Fruit fly (Drosophila melanogaster) whole organism, prepupa: ENCODE data around the gene Patsas.

Experiments used
- CG10631 ChIP-seq: fragments of 200-800 bp; sonication (Bioruptor generic); optimal IDR thresholded peaks from 2 replicates; lab custom pipeline; 2016; ENCODE audit warnings: missing biosample characterization, missing genetic modification characterization
- CG11762 ChIP-seq: fragments of 200-800 bp; sonication (Bioruptor generic); optimal IDR thresholded peaks from 3 replicates; lab custom pipeline; 2016; ENCODE audit warnings: missing biosample characterization, missing genetic modification characterization; ENCODE audit not compliant: insufficient read depth
- CG11902 ChIP-seq: fragments of 200-800 bp; sonication (Bioruptor generic); optimal IDR thresholded peaks from 3 replicates; lab custom pipeline; 2016; ENCODE audit warnings: missing biosample characterization, missing genetic modification characterization
- CG1621 ChIP-seq: fragments of 200-800 bp; sonication (Bioruptor generic); optimal IDR thresholded peaks from 3 replicates; lab custom pipeline; 2018; ENCODE audit warnings: missing biosample characterization, mild to moderate bottlenecking, missing genetic modification characterization
- CG16779 ChIP-seq: fragments of 200-800 bp; sonication (Bioruptor generic); optimal IDR thresholded peaks from 3 replicates; lab custom pipeline; 2017; ENCODE audit warnings: missing biosample characterization, mild to moderate bottlenecking, missing genetic modification characterization
- CG3032 ChIP-seq: fragments of 200-800 bp; optimal IDR thresholded peaks from 2 replicates; lab custom pipeline; 2019; ENCODE audit warnings: missing biosample characterization, mild to moderate bottlenecking, missing genetic modification characterization, moderate library complexity
- CG32006 ChIP-seq: fragments of 200-800 bp; sonication (Bioruptor generic); optimal IDR thresholded peaks from 3 replicates; lab custom pipeline; 2017; ENCODE audit warnings: missing biosample characterization, mild to moderate bottlenecking, missing genetic modification characterization
- CG34406 ChIP-seq: fragments of 200-800 bp; sonication (Bioruptor generic); optimal IDR thresholded peaks from 3 replicates; lab custom pipeline; 2016; ENCODE audit warnings: missing biosample characterization, missing genetic modification characterization
- CG4318 ChIP-seq: fragments of 200-800 bp; sonication (Bioruptor generic); optimal IDR thresholded peaks from 3 replicates; lab custom pipeline; 2017; ENCODE audit warnings: missing biosample characterization, mild to moderate bottlenecking, missing genetic modification characterization
- CG6163 ChIP-seq: fragments of 200-800 bp; sonication (Bioruptor generic); IDR thresholded peaks from 3 replicates; pipeline ENCODE4 v1.3.6; 2022; ENCODE audit warnings: missing biosample characterization, missing genetic modification characterization
- CG6276 ChIP-seq: fragments of 200-800 bp; sonication (Bioruptor generic); optimal IDR thresholded peaks from 2 replicates; lab custom pipeline; 2017; ENCODE audit warnings: missing biosample characterization, mild to moderate bottlenecking, missing genetic modification characterization
- CG6792 ChIP-seq: fragments of 200-800 bp; sonication (Bioruptor generic); optimal IDR thresholded peaks from 3 replicates; lab custom pipeline; 2016; ENCODE audit warnings: missing biosample characterization, missing genetic modification characterization
- CG6808 ChIP-seq: fragments of 200-800 bp; sonication (Bioruptor generic); optimal IDR thresholded peaks from 3 replicates; lab custom pipeline; 2017; ENCODE audit warnings: missing biosample characterization, missing genetic modification characterization, mild to moderate bottlenecking, moderate library complexity, missing genetic modification reagents
- CG6854 ChIP-seq: fragments of 200-800 bp; sonication (Bioruptor generic); optimal IDR thresholded peaks from 2 replicates; lab custom pipeline; 2017; ENCODE audit warnings: missing biosample characterization, mild to moderate bottlenecking, missing genetic modification characterization
- CG8319 ChIP-seq: fragments of 200-800 bp; sonication (Bioruptor generic); optimal IDR thresholded peaks from 3 replicates; lab custom pipeline; 2016; ENCODE audit warnings: missing biosample characterization, missing genetic modification characterization
- CG8632 ChIP-seq: fragments of 200-800 bp; sonication (Bioruptor generic); optimal IDR thresholded peaks from 3 replicates; lab custom pipeline; 2016; ENCODE audit warnings: missing biosample characterization, missing genetic modification characterization
- Eip75B ChIP-seq: fragments of 200-800 bp; sonication (Bioruptor generic); optimal IDR thresholded peaks from 3 replicates; lab custom pipeline; 2016; ENCODE audit warnings: missing biosample characterization, missing genetic modification characterization
- Eip78C ChIP-seq: fragments of 200-800 bp; sonication (Bioruptor generic); peaks from one replicate; lab custom pipeline; 2016; ENCODE audit warnings: missing biosample characterization, missing genetic modification characterization
- Eip93F ChIP-seq: fragments of 200-800 bp; sonication (Bioruptor generic); optimal IDR thresholded peaks from 2 replicates; lab custom pipeline; 2016; ENCODE audit warnings: missing biosample characterization, mild to moderate bottlenecking, missing genetic modification characterization
- Ets96B ChIP-seq: fragments of 200-800 bp; optimal IDR thresholded peaks from 2 replicates; lab custom pipeline; 2019; ENCODE audit warnings: missing biosample characterization, mild to moderate bottlenecking, missing genetic modification characterization, moderate library complexity
- Hr38 ChIP-seq: sonication (Bioruptor generic); optimal IDR thresholded peaks from 2 replicates; lab custom pipeline; 2016; ENCODE audit warnings: missing biosample characterization, missing genetic modification characterization
- Lpt ChIP-seq: fragments of 200-800 bp; sonication (Bioruptor generic); optimal IDR thresholded peaks from 3 replicates; lab custom pipeline; 2016; ENCODE audit warnings: missing biosample characterization, missing genetic modification characterization
- Met ChIP-seq: fragments of 200-800 bp; sonication (Bioruptor generic); optimal IDR thresholded peaks from 3 replicates; lab custom pipeline; 2016; ENCODE audit warnings: missing biosample characterization, missing genetic modification characterization
- OdsH ChIP-seq: fragments of 200-800 bp; sonication (Bioruptor generic); optimal IDR thresholded peaks from 3 replicates; lab custom pipeline; 2016; ENCODE audit warnings: missing biosample characterization, missing genetic modification characterization
- Smox ChIP-seq: fragments of 200-800 bp; sonication (Bioruptor generic); optimal IDR thresholded peaks from 3 replicates; lab custom pipeline; 2016; ENCODE audit warnings: missing biosample characterization, missing genetic modification characterization
- Sox102F ChIP-seq: fragments of 200-800 bp; sonication (Bioruptor generic); optimal IDR thresholded peaks from 2 replicates; lab custom pipeline; 2016; ENCODE audit warnings: missing biosample characterization, mild to moderate bottlenecking, missing genetic modification characterization
- Sox14 ChIP-seq: fragments of 200-800 bp; sonication (Bioruptor generic); optimal IDR thresholded peaks from 3 replicates; lab custom pipeline; 2016; ENCODE audit warnings: missing biosample characterization, missing genetic modification characterization
- achi ChIP-seq: fragments of 200-800 bp; sonication (Bioruptor generic); optimal IDR thresholded peaks from 3 replicates; lab custom pipeline; 2016; ENCODE audit warnings: missing biosample characterization, missing genetic modification characterization
- acj6 ChIP-seq: fragments of 200-800 bp; sonication (Bioruptor generic); optimal IDR thresholded peaks from 3 replicates; lab custom pipeline; 2016; ENCODE audit warnings: missing biosample characterization, missing genetic modification characterization
- cyc ChIP-seq: fragments of 200-800 bp; sonication (Bioruptor generic); optimal IDR thresholded peaks from 3 replicates; lab custom pipeline; 2016; ENCODE audit warnings: missing biosample characterization, missing genetic modification characterization
- dsx ChIP-seq: fragments of 200-800 bp; optimal IDR thresholded peaks from 3 replicates; lab custom pipeline; 2019; ENCODE audit warnings: missing biosample characterization, mild to moderate bottlenecking, missing genetic modification characterization, moderate library complexity; ENCODE audit not compliant: poor library complexity, severe bottlenecking
- eg ChIP-seq: fragments of 200-800 bp; sonication (Bioruptor generic); IDR thresholded peaks from 3 replicates; pipeline ENCODE4 v1.3.6; 2022; ENCODE audit warnings: missing biosample characterization, missing genetic modification characterization
- esn ChIP-seq: fragments of 200-800 bp; sonication (Bioruptor generic); optimal IDR thresholded peaks from 2 replicates; lab custom pipeline; 2016; ENCODE audit warnings: missing biosample characterization, mild to moderate bottlenecking, missing genetic modification characterization, moderate library complexity
- fd59A ChIP-seq: fragments of 200-800 bp; sonication (Bioruptor generic); optimal IDR thresholded peaks from 2 replicates; lab custom pipeline; 2017; ENCODE audit warnings: missing biosample characterization, mild to moderate bottlenecking, missing genetic modification characterization, missing genetic modification reagents
- fd85E ChIP-seq: fragments of 200-800 bp; sonication (Bioruptor generic); optimal IDR thresholded peaks from 3 replicates; lab custom pipeline; 2016; ENCODE audit warnings: missing biosample characterization, missing genetic modification characterization
- fkh ChIP-seq: fragments of 200-800 bp; sonication (Bioruptor generic); optimal IDR thresholded peaks from 3 replicates; lab custom pipeline; 2017; ENCODE audit warnings: missing biosample characterization, mild to moderate bottlenecking, missing genetic modification characterization, moderate library complexity
- lz ChIP-seq: fragments of 200-800 bp; sonication (Bioruptor generic); optimal IDR thresholded peaks from 3 replicates; lab custom pipeline; 2016; ENCODE audit warnings: missing biosample characterization, missing genetic modification characterization
- net ChIP-seq: fragments of 200-800 bp; sonication (Bioruptor generic); optimal IDR thresholded peaks from 3 replicates; lab custom pipeline; 2016; ENCODE audit warnings: missing biosample characterization, missing genetic modification characterization
- pdm3 ChIP-seq: fragments of 200-800 bp; sonication (Bioruptor generic); optimal IDR thresholded peaks from 3 replicates; lab custom pipeline; 2016; ENCODE audit warnings: missing biosample characterization, missing genetic modification characterization
- salr ChIP-seq, 2 experiments: fragments of 200-800 bp; sonication (Bioruptor generic); optimal IDR thresholded peaks; 3 replicates each; lab custom pipeline; 2016 to 2018; ENCODE audit warnings: missing biosample characterization in 2 of 2, missing genetic modification characterization in 2 of 2, mild to moderate bottlenecking in 1 of 2
- spab ChIP-seq: fragments of 200-800 bp; sonication (Bioruptor generic); optimal IDR thresholded peaks from 2 replicates; lab custom pipeline; 2017; ENCODE audit warnings: missing biosample characterization, mild to moderate bottlenecking, missing genetic modification characterization, missing genetic modification reagents
- ss ChIP-seq, 2 experiments: fragments of 200-800 bp; sonication (Bioruptor generic); optimal IDR thresholded peaks; 2 replicates in 1 of 2; 3 replicates in 1 of 2; lab custom pipeline; 2017 to 2018; ENCODE audit warnings: mild to moderate bottlenecking in 2 of 2, missing biosample characterization in 2 of 2, missing genetic modification characterization in 2 of 2, moderate library complexity in 1 of 2
- svp ChIP-seq: fragments of 200-800 bp; sonication (Bioruptor generic); peaks from one replicate; lab custom pipeline; 2016; ENCODE audit warnings: missing biosample characterization, missing genetic modification characterization
- vri ChIP-seq: fragments of 200-800 bp; sonication (Bioruptor generic); optimal IDR thresholded peaks from 3 replicates; lab custom pipeline; 2016; ENCODE audit warnings: missing biosample characterization, mild to moderate bottlenecking, missing genetic modification characterization

Gene Patsas

dm6 chr2L:12096396-12096813 is 6.7 kb downstream of the Patsas start, which contains the start of the genes CG6712 and Mt2:
Gene CG6712, minus strand, starts transcription at chr2L:12096511.
Gene Mt2, plus strand, starts transcription at chr2L:12096525.
- TF ChIP-seq eg (GFP tag; lab: Robert Waterston, UW), result no peak
- TF ChIP-seq CG11902 (GFP tag; lab: Kevin White, UChicago), result no peak
- no peak for TF ChIP-seq Sox14
- peak; percentile 21 for TF ChIP-seq esn (GFP tag; lab: Kevin White, UChicago)
- TF ChIP-seq CG8632 (GFP tag; lab: Kevin White, UChicago), result no peak
- no peak for TF ChIP-seq CG6792 (GFP tag; lab: Kevin White, UChicago)
- TF ChIP-seq net (GFP tag; lab: Kevin White, UChicago), result no peak
- TF ChIP-seq Eip78C, result peak; percentile 60
- no peak for TF ChIP-seq CG10631 (GFP tag; lab: Kevin White, UChicago)
- TF ChIP-seq Lpt (GFP tag; lab: Kevin White, UChicago), result no peak
- TF ChIP-seq fkh, result peak; percentile 28
- no peak for TF ChIP-seq achi (GFP tag; lab: Kevin White, UChicago)
- TF ChIP-seq CG4318 (GFP tag; lab: Kevin White, UChicago), result no peak
- TF ChIP-seq Ets96B (tag; lab: Kevin White, UChicago), result no peak
- TF ChIP-seq cyc (GFP tag; lab: Kevin White, UChicago), result no peak
- TF ChIP-seq Hr38 (GFP tag; lab: Kevin White, UChicago), result no peak
- TF ChIP-seq lz (GFP tag; lab: Kevin White, UChicago), result peak; percentile 5
- TF ChIP-seq Eip93F (GFP tag; lab: Kevin White, UChicago), result no peak
- no peak for TF ChIP-seq CG6163
- no peak for TF ChIP-seq svp (GFP tag; lab: Kevin White, UChicago)
- TF ChIP-seq vri (GFP tag; lab: Kevin White, UChicago), result no peak
- TF ChIP-seq fd59A (GFP tag; lab: Kevin White, UChicago), result no peak
- TF ChIP-seq CG16779 (tag; lab: Kevin White, UChicago), result no peak
- no peak for TF ChIP-seq salr (GFP tag; optimal IDR thresholded peaks at IDR 0.05; lab: Kevin White, UChicago)
- TF ChIP-seq OdsH (GFP tag; lab: Kevin White, UChicago), result no peak
- TF ChIP-seq Met, result no peak
- no peak for TF ChIP-seq fd85E
- TF ChIP-seq CG34406, result no peak

dm6 chr2L:12093652-12094051 is 9.4 kb downstream of the Patsas start:
- TF ChIP-seq Sox102F (no peak), CG11762 (no peak), dsx (GFP tag; lab: Kevin White, UChicago) (no peak), CG16779 (tag; lab: Kevin White, UChicago) (no peak), CG32006 (no peak), lz (GFP tag; lab: Kevin White, UChicago) (no peak), Hr38 (GFP tag; lab: Kevin White, UChicago) (no peak), pdm3 (GFP tag; lab: Kevin White, UChicago) (no peak), CG1621 (tag; lab: Kevin White, UChicago) (no peak), spab (no peak), CG8319 (GFP tag; lab: Kevin White, UChicago) (no peak), achi (GFP tag; lab: Kevin White, UChicago) (no peak), fd85E (no peak), fkh (no peak), CG11902 (GFP tag; lab: Kevin White, UChicago) (no peak), Eip93F (GFP tag; lab: Kevin White, UChicago) (no peak), OdsH (GFP tag; lab: Kevin White, UChicago) (no peak), Eip75B (GFP tag; lab: Kevin White, UChicago) (no peak), ss (GFP tag; optimal IDR thresholded peaks at IDR 0.05; lab: Kevin White, UChicago) (no peak), Eip78C (no peak)

DNA sequence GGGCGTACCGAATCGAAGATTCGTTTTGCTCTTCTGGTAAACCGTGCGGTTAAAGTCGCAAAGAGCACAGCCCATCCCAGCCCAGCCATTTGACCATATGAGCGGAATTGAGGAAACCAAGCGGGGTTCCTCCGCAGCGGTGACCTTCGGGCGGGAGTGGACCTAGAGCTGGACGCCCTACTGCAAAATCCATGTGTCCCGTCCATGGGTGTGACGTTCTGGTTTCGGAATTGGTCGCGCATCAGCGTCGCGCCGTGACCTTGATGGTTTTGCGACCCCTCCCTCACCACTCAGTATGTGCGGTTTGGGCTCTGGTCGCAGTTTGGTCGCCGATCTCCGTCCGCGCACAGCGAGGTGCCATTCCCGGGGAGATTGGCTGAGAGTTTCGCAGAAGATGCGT is 10.4 kb downstream of the Patsas start:
- no peak for TF ChIP-seq Sox14
- TF ChIP-seq CG3032 (tag; lab: Kevin White, UChicago), result no peak
- no peak for TF ChIP-seq Eip93F (GFP tag; lab: Kevin White, UChicago)
- no peak for TF ChIP-seq CG1621 (tag; lab: Kevin White, UChicago)
- no peak for TF ChIP-seq CG6854 (GFP tag; lab: Kevin White, UChicago)
- TF ChIP-seq fd59A (GFP tag; lab: Kevin White, UChicago), result no peak
- no peak for TF ChIP-seq CG6276
- TF ChIP-seq Eip75B (GFP tag; lab: Kevin White, UChicago), result no peak
- TF ChIP-seq Eip78C, result no peak
- TF ChIP-seq CG32006, result no peak
- TF ChIP-seq CG6792 (GFP tag; lab: Kevin White, UChicago), result no peak
- no peak for TF ChIP-seq acj6 (GFP tag; lab: Kevin White, UChicago)
- no peak for TF ChIP-seq achi (GFP tag; lab: Kevin White, UChicago)
- no peak for TF ChIP-seq Smox (GFP tag; lab: Kevin White, UChicago)
- TF ChIP-seq CG11762, result no peak
- no peak for TF ChIP-seq spab
- no peak for TF ChIP-seq CG10631 (GFP tag; lab: Kevin White, UChicago)
- no peak for TF ChIP-seq ss (GFP tag; optimal IDR thresholded peaks at IDR 0.05; lab: Kevin White, UChicago)
- no peak for TF ChIP-seq CG6808
- no peak for TF ChIP-seq CG34406
